Worm (Caenorhabditis elegans): ENCODE measurements around the gene dbn-1.
A peak's percentile ranks its signal among the peaks of the same experiment; 100 is the strongest.

Gene dbn-1

ce11 chrIII:13721066-13721465 is 40.8 kb downstream of the dbn-1 start (continued):
- TF ChIP-seq madf-5 (GFP tag; IDR thresholded peaks at IDR 0.05) (no peak), zfp-3 (GFP tag; conservative IDR thresholded peaks at IDR 0.05) (no peak), nhr-102 (tag; optimal IDR thresholded peaks at IDR 0.05) (peak; percentile 16), daf-19 (GFP tag; conservative IDR thresholded peaks at IDR 0.05) (no peak), snpc-1.2 (GFP tag; IDR thresholded peaks at IDR 0.05) (0 out of 2 replicates have a peak, but pooled peaks have one; percentile 39), lin-38 (GFP tag; IDR thresholded peaks at IDR 0.05) (no peak; the same call in 1 of the 2 replicates), ctbp-1 (GFP tag; IDR thresholded peaks at IDR 0.05) (0 out of 2 replicates have a peak, but pooled peaks have one; percentile 34), zip-2 (tag; optimal IDR thresholded peaks at IDR 0.05) (no peak), dmd-6 (GFP tag; IDR thresholded peaks at IDR 0.05) (no peak), jun-1 (tag; optimal IDR thresholded peaks at IDR 0.05) (no peak)

ce11 chrIII:13720190-13720741 is 41.6 kb downstream of the dbn-1 start:
- peak; percentile 39 for TF ChIP-seq nhr-25 (tag; optimal IDR thresholded peaks at IDR 0.05; ENCODE audit: borderline replicate concordance, insufficient read depth)
- peak; percentile 61 for TF ChIP-seq set-16 (GFP tag; IDR thresholded peaks at IDR 0.05)
- peak; percentile 27 for TF ChIP-seq hlh-11 (tag; optimal IDR thresholded peaks at IDR 0.05)
- no peak for TF ChIP-seq Y75B8A.6 (GFP tag; IDR thresholded peaks at IDR 0.05)
- no peak for TF ChIP-seq nhr-77 (tag; optimal IDR thresholded peaks at IDR 0.05)
- TF ChIP-seq ceh-20 (GFP tag; IDR thresholded peaks at IDR 0.05): no peak
- no peak for TF ChIP-seq vab-7 (GFP tag; IDR thresholded peaks at IDR 0.05)
- peak; percentile 6 for TF ChIP-seq hlh-30 (tag; optimal IDR thresholded peaks at IDR 0.05; ENCODE audit: insufficient read depth)
- peak; percentile 47 for TF ChIP-seq mes-2 (tag; optimal IDR thresholded peaks at IDR 0.05; ENCODE audit: poor library complexity, severe bottlenecking)
- no peak for TF ChIP-seq pha-4 (GFP tag; IDR thresholded peaks at IDR 0.05)
- no peak for TF ChIP-seq pha-4 (tag; optimal IDR thresholded peaks at IDR 0.05)
- TF ChIP-seq F26F4.8 (GFP tag; conservative IDR thresholded peaks at IDR 0.05): no peak
- TF ChIP-seq ceh-28 (tag; optimal IDR thresholded peaks at IDR 0.05): no peak
- TF ChIP-seq unc-62 (GFP tag; optimal IDR thresholded peaks at IDR 0.05 in 1 of 2): peak in 1 of 2 experiments; percentile 27
- TF ChIP-seq unc-62 (tag; optimal IDR thresholded peaks at IDR 0.05): no peak
- peak; percentile 4 for TF ChIP-seq rbr-2 (tag; optimal IDR thresholded peaks at IDR 0.05)
- TF ChIP-seq snpc-1.2 (GFP tag; IDR thresholded peaks at IDR 0.05): no peak
- no peak for TF ChIP-seq Y5F2A.4 (GFP tag; optimal IDR thresholded peaks at IDR 0.05)
- peak; percentile 32 for TF ChIP-seq nhr-111 (GFP tag; optimal IDR thresholded peaks at IDR 0.05)
- TF ChIP-seq nhr-6 (tag; optimal IDR thresholded peaks at IDR 0.05): peak; percentile 39
- TF ChIP-seq sdz-12 (GFP tag; optimal IDR thresholded peaks at IDR 0.05): peak; percentile 34
- TF ChIP-seq lsy-2 (tag; optimal IDR thresholded peaks at IDR 0.05): peak in 1 of 2 experiments; percentile 11

- TF ChIP-seq php-3 (GFP tag; IDR thresholded peaks at IDR 0.05) (no peak), ceh-28 (tag; optimal IDR thresholded peaks at IDR 0.05) (no peak), ceh-62 (tag; optimal IDR thresholded peaks at IDR 0.05) (no peak), lin-13 (GFP tag; optimal IDR thresholded peaks at IDR 0.05) (no peak), F49E8.2 (tag; optimal IDR thresholded peaks at IDR 0.05; ENCODE audit: borderline replicate concordance) (no peak), nhr-42 (GFP tag; IDR thresholded peaks at IDR 0.05) (no peak), unc-62 (GFP tag; optimal IDR thresholded peaks at IDR 0.05 in 1 of 2) (no peak), unc-62 (tag; optimal IDR thresholded peaks at IDR 0.05) (no peak), daf-19 (GFP tag; conservative IDR thresholded peaks at IDR 0.05) (no peak), nhr-25 (tag; optimal IDR thresholded peaks at IDR 0.05; ENCODE audit: borderline replicate concordance, insufficient read depth) (peak; percentile 17), nhr-237 (tag; optimal IDR thresholded peaks at IDR 0.05) (no peak), T20F7.1 (GFP tag; optimal IDR thresholded peaks at IDR 0.05) (no peak), ztf-11 (tag; optimal IDR thresholded peaks at IDR 0.05) (no peak), ceh-20 (GFP tag; IDR thresholded peaks at IDR 0.05) (no peak; the same call in 1 of the 2 replicates), daf-8 (GFP tag; IDR thresholded peaks at IDR 0.05) (no peak), dmd-8 (GFP tag; IDR thresholded peaks at IDR 0.05) (no peak), ama-1 (optimal IDR thresholded peaks at IDR 0.05) (no peak), rbr-2 (tag; optimal IDR thresholded peaks at IDR 0.05) (no peak), snpc-1.2 (GFP tag; IDR thresholded peaks at IDR 0.05) (no peak), lin-38 (GFP tag; IDR thresholded peaks at IDR 0.05) (no peak), nhr-41 (GFP tag; IDR thresholded peaks at IDR 0.05) (no peak), F26F4.8 (GFP tag; conservative IDR thresholded peaks at IDR 0.05) (no peak), ceh-32 (tag; optimal IDR thresholded peaks at IDR 0.05; ENCODE audit: poor library complexity) (no peak), unc-130 (GFP tag; optimal IDR thresholded peaks at IDR 0.05) (no peak), ceh-82 (tag; optimal IDR thresholded peaks at IDR 0.05) (no peak), mes-2 (tag; optimal IDR thresholded peaks at IDR 0.05; ENCODE audit: poor library complexity, severe bottlenecking) (peak; percentile 16)
Observed at ce11 chrIII:13719247-13719758, 42.6 kb downstream of the dbn-1 start.
